Fruit fly (Drosophila melanogaster) whole organism, embryonic: Measurements from ENCODE around the gene Sec8.

Source experiments
- CG10321 ChIP-seq: fragments of 200-800 bp; sonication (Bioruptor generic); IDR thresholded peaks from 2 replicates; pipeline ENCODE4 v1.3.6; 2022; ENCODE audit warnings: missing biosample characterization, missing genetic modification characterization
- CG1233 ChIP-seq: fragments of 200-800 bp; sonication (Bioruptor generic); optimal IDR thresholded peaks from 4 replicates; lab custom pipeline; 2018; ENCODE audit warnings: missing biosample characterization, mild to moderate bottlenecking, missing genetic modification characterization
- MTF-1 ChIP-seq: fragments of 200-800 bp; sonication (Bioruptor generic); optimal IDR thresholded peaks from 2 replicates; lab custom pipeline; 2018; ENCODE audit warnings: missing biosample characterization, mild to moderate bottlenecking, missing genetic modification characterization, borderline replicate concordance
- bowl ChIP-seq: fragments of 200-800 bp; sonication (Bioruptor generic); IDR thresholded peaks from 2 replicates; pipeline ENCODE4 v1.3.6; 2022; ENCODE audit warnings: missing biosample characterization, missing genetic modification characterization

DNA sequence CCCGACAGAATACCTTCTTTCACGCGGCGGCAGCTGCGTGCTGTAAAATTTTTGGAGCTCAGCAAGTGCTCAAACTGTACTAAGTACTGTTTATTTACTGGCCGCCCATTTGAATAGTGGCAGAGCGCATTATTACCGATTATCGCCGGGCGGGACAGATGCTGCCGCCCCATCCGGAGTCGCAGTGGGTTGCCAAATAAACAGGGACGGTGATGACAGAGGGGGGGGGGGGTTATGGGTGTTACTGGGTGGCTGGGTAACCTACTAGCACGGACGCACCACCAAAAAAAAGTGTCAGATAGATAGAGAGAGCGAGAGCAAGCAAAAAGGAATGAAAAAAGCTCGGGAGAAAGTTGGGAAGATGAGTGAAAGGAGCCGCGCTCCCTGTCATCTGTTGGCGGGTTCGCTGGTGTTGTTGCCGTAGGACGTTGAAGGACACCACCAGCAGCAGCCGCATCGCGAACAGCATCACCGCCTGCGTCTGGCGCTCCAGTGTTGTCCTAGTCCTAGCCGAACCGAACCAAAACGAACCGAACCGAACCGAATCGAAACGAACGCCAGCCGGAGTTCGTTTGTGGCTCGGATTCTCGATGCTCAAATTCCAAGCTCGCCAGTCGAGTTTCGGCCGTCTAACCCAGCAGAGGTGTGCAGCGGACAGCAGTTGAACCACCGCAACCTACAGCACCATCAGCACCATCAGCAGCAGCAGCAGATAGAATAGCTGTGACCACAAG is 43.1 kb upstream of the Sec8 start, which contains the start of gene CG11000:
- TF ChIP-seq CG1233 (GFP tag; lab: Kevin White, UChicago) (no peak), MTF-1 (GFP tag; lab: Kevin White, UChicago) (no peak), bowl (GFP tag; lab: Robert Waterston, UW) (no peak), CG10321 (GFP tag; lab: Robert Waterston, UW) (no peak)
